Worm (Caenorhabditis elegans) whole organism, L4 larva: ENCODE data around the gene fbxb-76.
A peak's percentile ranks its signal among the peaks of the same experiment; 100 is the strongest.
"Not testable (repeated sequence)": the region's sequence is repeated elsewhere in the genome, so short reads cannot be mapped to it uniquely, and the experiment has no call there.

ENCODE experiments used
- F26F4.8 ChIP-seq: fragments of 200-800 bp; sonication (Bioruptor generic); conservative IDR thresholded peaks from 2 replicates; pipeline ENCODE4 v1.3.6; 2022; ENCODE audit warnings: missing genetic modification characterization, missing compliant biosample characterization
- F49E8.2 ChIP-seq: sonication (generic microtip); optimal IDR thresholded peaks from 2 replicates; lab custom pipeline; 2016; ENCODE audit warnings: missing compliant biosample characterization, mild to moderate bottlenecking, missing genetic modification characterization, borderline replicate concordance
- Y105C5A.15 ChIP-seq: fragments of 200-800 bp; sonication (Bioruptor generic); IDR thresholded peaks from 2 replicates; pipeline ENCODE4 v1.3.6; 2022; ENCODE audit warnings: missing genetic modification characterization, missing compliant biosample characterization
- Y48G9A.11 ChIP-seq: fragments of 200-800 bp; sonication (Bioruptor generic); IDR thresholded peaks from 2 replicates; pipeline ENCODE4 v1.3.6; 2022; ENCODE audit warnings: missing genetic modification reagents, missing genetic modification characterization, missing compliant biosample characterization
- arid-1 ChIP-seq: fragments of 200-800 bp; sonication (Bioruptor generic); conservative IDR thresholded peaks from 2 replicates; pipeline ENCODE4 v1.3.6; 2022; ENCODE audit warnings: missing genetic modification reagents, missing genetic modification characterization, missing compliant biosample characterization
- attf-4 ChIP-seq: sonication (generic microtip); optimal IDR thresholded peaks from 3 replicates; lab custom pipeline; 2017; ENCODE audit warnings: missing biosample characterization, missing genetic modification characterization
- ceh-28 ChIP-seq: fragments of 150-350 bp; optimal IDR thresholded peaks from 2 replicates; lab custom pipeline; 2014; ENCODE audit warnings: missing biosample characterization, missing genetic modification reagents, missing genetic modification characterization
- ceh-32 ChIP-seq: sonication (generic microtip); optimal IDR thresholded peaks from 2 replicates; lab custom pipeline; 2016; ENCODE audit warnings: mild to moderate bottlenecking, missing genetic modification characterization, missing compliant biosample characterization; ENCODE audit not compliant: poor library complexity
- ces-1 ChIP-seq: fragments of 150-350 bp; sonication (generic microtip); optimal IDR thresholded peaks from 4 replicates; lab custom pipeline; 2014; ENCODE audit warnings: missing biosample characterization, missing genetic modification reagents, missing genetic modification characterization
- ctbp-1 ChIP-seq: fragments of 200-800 bp; sonication (Bioruptor generic); IDR thresholded peaks from 2 replicates; pipeline ENCODE4 v1.3.6; 2022; ENCODE audit warnings: missing genetic modification reagents, missing genetic modification characterization, missing compliant biosample characterization
- daf-19 ChIP-seq: fragments of 200-800 bp; sonication (Bioruptor generic); conservative IDR thresholded peaks from 2 replicates; pipeline ENCODE4 v1.3.6; 2022; ENCODE audit warnings: missing genetic modification characterization, missing compliant biosample characterization
- dmd-8 ChIP-seq: fragments of 200-800 bp; sonication (Bioruptor generic); IDR thresholded peaks from 2 replicates; pipeline ENCODE4 v1.3.6; 2022; ENCODE audit warnings: missing genetic modification characterization, missing compliant biosample characterization
- gei-8 ChIP-seq: fragments of 200-800 bp; sonication (Bioruptor generic); optimal IDR thresholded peaks from 2 replicates; lab custom pipeline; 2018; ENCODE audit warnings: mild to moderate bottlenecking, missing genetic modification characterization, missing compliant biosample characterization
- lim-7 ChIP-seq: fragments of 200-800 bp; sonication (Bioruptor generic); IDR thresholded peaks from 2 replicates; pipeline ENCODE4 v1.3.6; 2022; ENCODE audit warnings: missing genetic modification characterization, missing compliant biosample characterization
- lin-15B ChIP-seq: fragments of 150-350 bp; sonication (generic microtip); optimal IDR thresholded peaks from 3 replicates; lab custom pipeline; 2014; ENCODE audit warnings: missing biosample characterization, missing genetic modification characterization
- lin-38 ChIP-seq: fragments of 200-800 bp; sonication (Bioruptor generic); IDR thresholded peaks from 2 replicates; pipeline ENCODE4 v1.3.6; 2022; ENCODE audit warnings: missing genetic modification reagents, missing genetic modification characterization, missing compliant biosample characterization
- mdl-1 ChIP-seq, 2 experiments: fragments of 150-350 bp in 1 of 2; sonication (generic microtip) in 1 of 2; optimal IDR thresholded peaks; 2 replicates each; lab custom pipeline; 2014 to 2017; ENCODE audit warnings: missing biosample characterization in 2 of 2, missing genetic modification characterization in 2 of 2
- mdt-29 ChIP-seq: fragments of 200-800 bp; sonication (Bioruptor generic); IDR thresholded peaks from 2 replicates; pipeline ENCODE4 v1.3.6; 2022; ENCODE audit warnings: missing genetic modification reagents, missing genetic modification characterization, missing compliant biosample characterization
- mep-1 ChIP-seq: fragments of 150-350 bp; sonication (generic microtip); optimal IDR thresholded peaks from 3 replicates; lab custom pipeline; 2014; ENCODE audit warnings: missing biosample characterization, missing genetic modification characterization
- mes-2 ChIP-seq: sonication (generic microtip); optimal IDR thresholded peaks from 2 replicates; lab custom pipeline; 2016; ENCODE audit warnings: missing genotype, mild to moderate bottlenecking, missing genetic modification characterization, missing compliant biosample characterization; ENCODE audit not compliant: poor library complexity, severe bottlenecking
- nhr-102 ChIP-seq: sonication (generic microtip); optimal IDR thresholded peaks from 2 replicates; lab custom pipeline; 2016; ENCODE audit warnings: mild to moderate bottlenecking, missing genetic modification characterization, moderate library complexity, missing compliant biosample characterization
- nhr-111 ChIP-seq: fragments of 200-800 bp; sonication (Bioruptor generic); optimal IDR thresholded peaks from 2 replicates; lab custom pipeline; 2018; ENCODE audit warnings: mild to moderate bottlenecking, missing genetic modification characterization, missing compliant biosample characterization
- nhr-6 ChIP-seq: fragments of 150-350 bp; optimal IDR thresholded peaks from 2 replicates; lab custom pipeline; 2014; ENCODE audit warnings: missing biosample characterization, missing genetic modification characterization
- nhr-77 ChIP-seq: fragments of 150-350 bp; optimal IDR thresholded peaks from 2 replicates; lab custom pipeline; 2014; ENCODE audit warnings: missing biosample characterization, missing genetic modification characterization
- pha-4 ChIP-seq, 2 experiments: fragments of 150-350 bp in 1 of 2; fragments of 200-800 bp in 1 of 2; sonication (Bioruptor generic) in 1 of 2; IDR thresholded peaks in 1 of 2; optimal IDR thresholded peaks in 1 of 2; 2 replicates each; pipeline versions ENCODE4 v1.3.6 to Lab custom; 2014 to 2022; ENCODE audit warnings: missing genetic modification characterization in 2 of 2, missing genetic modification reagents in 2 of 2, missing biosample characterization in 1 of 2, missing compliant biosample characterization in 1 of 2
- php-3 ChIP-seq: fragments of 200-800 bp; sonication (Bioruptor generic); IDR thresholded peaks from 2 replicates; pipeline ENCODE4 v1.3.6; 2022; ENCODE audit warnings: missing genetic modification reagents, missing genetic modification characterization, missing compliant biosample characterization
- skn-1 ChIP-seq: fragments of 150-350 bp; optimal IDR thresholded peaks from 2 replicates; lab custom pipeline; 2014; ENCODE audit warnings: missing biosample characterization, missing genetic modification characterization
- snpc-1.2 ChIP-seq: fragments of 200-800 bp; sonication (Bioruptor generic); IDR thresholded peaks from 2 replicates; pipeline ENCODE4 v1.3.6; 2022; ENCODE audit warnings: missing genetic modification reagents, missing genetic modification characterization, missing compliant biosample characterization
- tra-1 ChIP-seq: fragments of 200-800 bp; sonication (Bioruptor generic); IDR thresholded peaks from 2 replicates; pipeline ENCODE4 v1.3.6; 2022; ENCODE audit warnings: missing genetic modification reagents, missing genetic modification characterization, missing compliant biosample characterization
- unc-130 ChIP-seq: sonication (generic microtip); optimal IDR thresholded peaks from 2 replicates; lab custom pipeline; 2016; ENCODE audit warnings: missing genetic modification reagents, missing genetic modification characterization, missing compliant biosample characterization
- unc-62 ChIP-seq, 3 experiments: fragments of 150-350 bp in 1 of 3; sonication (generic microtip); optimal IDR thresholded peaks in 2 of 3; peaks in 1 of 3; 1 replicate in 1 of 3; 2 replicates in 2 of 3; lab custom pipeline; 2014 to 2017; ENCODE audit warnings: missing biosample characterization in 3 of 3, missing genetic modification characterization in 3 of 3, missing genetic modification reagents in 3 of 3, missing genotype in 1 of 3

fbxb-76 gene

DNA sequence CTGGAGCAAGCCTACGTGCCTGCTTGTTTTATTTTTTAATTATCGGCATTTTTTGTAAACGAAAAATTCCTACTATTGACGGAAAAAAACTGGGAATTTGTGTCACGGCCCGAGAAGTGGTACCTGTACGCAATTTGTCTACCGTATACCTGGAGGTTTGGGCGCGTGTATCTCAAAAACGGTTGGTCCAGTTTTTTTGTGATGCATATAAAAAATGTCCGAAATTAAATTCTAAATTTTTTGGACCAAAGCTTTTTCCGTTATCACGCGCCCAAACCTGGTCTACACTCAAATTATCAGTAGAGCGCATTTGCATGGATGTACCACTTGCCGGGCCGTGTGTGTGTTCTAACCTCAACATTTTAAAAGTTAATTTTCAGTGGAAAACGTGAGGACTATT, 37.6 kb upstream of the fbxb-76 start, which contains the start of gene F22B3.5:
F22B3.5 (minus strand) TSS at position 101 of the 400 bp plus-strand sequence.
- not testable (repeated sequence) for TF ChIP-seq nhr-77, nhr-102, mep-1 (tag; lab: Kevin White, UChicago)
- TF ChIP-seq, all 104 proteins: peak for 0; not testable (repeated sequence) for 104

- TF ChIP-seq unc-130 (no peak), unc-62 (GFP tag; optimal IDR thresholded peaks at IDR 0.05 in 1 of 2; lab: Kevin White, UChicago) (peak in 1 of 2 experiments; percentile 59), unc-62 (tag; optimal IDR thresholded peaks at IDR 0.05; lab: Kevin White, UChicago) (no peak)
- TF ChIP-seq, all 104 proteins: peak for 1
Measured at ce11 chrIV:11414920-11415319, 35.8 kb upstream of the fbxb-76 start, which contains the start of gene F22B3.10. TSS of gene F22B3.10 (minus strand) at chrIV:11415020.

ce11 chrIV:11410084-11410483, 30.9 kb upstream of the fbxb-76 start, which contains the start of gene gfat-2:
TSS of gene gfat-2 (plus strand) at chrIV:11410228.
- peak; percentile 10 for TF ChIP-seq unc-130
- no peak for TF ChIP-seq lin-15B
- TF ChIP-seq nhr-102 (tag; lab: Kevin White, UChicago): no peak

ce11 chrIV:11406744-11407690, 27.9 kb upstream of the fbxb-76 start, which contains the start of the genes his-63 and his-64:
TSS of gene his-63 (minus strand) at chrIV:11406861.
TSS of gene his-64 (plus strand) at chrIV:11407116.
- TF ChIP-seq snpc-1.2 (peak; percentile 78), lim-7 (peak; percentile 32; the same call in 1 of the 2 replicates), F49E8.2 (peak; percentile 25), Y48G9A.11 (GFP tag; lab: Robert Waterston, UW) (peak; percentile 74), lin-38 (GFP tag; lab: Robert Waterston, UW) (peak; percentile 55; the same call in 1 of the 2 replicates), Y105C5A.15 (GFP tag; lab: Robert Waterston, UW) (0 out of 2 replicates have a peak, but pooled peaks have one; percentile 49), F26F4.8 (GFP tag; lab: Robert Waterston, UW) (0 out of 2 replicates have a peak, but pooled peaks have one; percentile 56), pha-4 (GFP tag; IDR thresholded peaks at IDR 0.05; lab: Robert Waterston, UW) (0 out of 2 replicates have a peak, but pooled peaks have one; percentile 8), ctbp-1 (0 out of 2 replicates have a peak, but pooled peaks have one; percentile 17), mes-2 (peak; percentile 45), nhr-6 (tag; lab: Kevin White, UChicago) (peak; percentile 12)
- TF ChIP-seq pha-4 (tag; optimal IDR thresholded peaks at IDR 0.05; lab: Kevin White, UChicago): not testable (repeated sequence)

ce11 chrIV:11406127-11406526, 27.0 kb upstream of the fbxb-76 start:
- TF ChIP-seq snpc-1.2: peak; percentile 50; the same call in 1 of the 2 replicates
- TF ChIP-seq dmd-8 (GFP tag; lab: Robert Waterston, UW): 0 out of 2 replicates have a peak, but pooled peaks have one; percentile 7
- TF ChIP-seq arid-1: 0 out of 2 replicates have a peak, but pooled peaks have one; percentile 17
- TF ChIP-seq lin-38 (GFP tag; lab: Robert Waterston, UW): peak; percentile 33; the same call in 1 of the 2 replicates
- TF ChIP-seq, all 104 proteins: peak for 4; not testable (repeated sequence) for 100

DNA sequence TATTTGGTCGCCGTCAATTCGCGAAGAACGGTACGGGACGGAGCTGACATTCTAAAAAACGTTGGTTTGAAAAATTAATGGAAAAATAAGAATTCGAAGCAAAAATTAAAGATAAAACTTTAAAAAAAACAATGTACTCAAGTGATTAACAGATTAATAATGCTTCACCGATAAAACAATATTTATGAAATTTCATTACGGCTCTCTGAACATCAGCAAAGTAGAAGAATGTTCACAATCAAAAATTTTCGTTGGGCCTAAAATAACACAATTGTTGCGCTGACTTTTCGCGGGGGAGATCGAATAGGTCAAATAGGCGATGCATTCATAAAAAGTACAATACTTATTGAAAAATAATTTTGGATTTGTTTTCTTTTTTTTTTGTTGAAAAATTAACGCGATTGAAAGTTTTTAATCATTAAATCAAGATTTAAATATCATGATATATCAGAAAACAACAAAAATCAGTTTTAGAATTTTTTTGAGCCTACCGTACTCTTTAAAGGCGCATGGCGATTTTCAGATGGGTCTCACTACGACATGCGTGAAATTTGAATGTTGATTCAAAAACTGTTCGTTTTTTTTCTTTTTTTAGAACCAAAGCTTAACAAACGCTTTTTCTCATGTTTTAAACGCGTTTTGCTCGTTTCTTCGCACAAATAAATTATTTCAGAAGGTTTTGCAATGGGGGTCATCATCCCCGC, 24.3 kb upstream of the fbxb-76 start, which contains the start of the genes memi-3 and cyp-31A2:
memi-3 (minus strand) TSS at position 51 of the 704 bp plus-strand sequence.
cyp-31A2 (plus strand) TSS at position 674 of the 704 bp plus-strand sequence.
- no peak for TF ChIP-seq Y48G9A.11 (GFP tag; lab: Robert Waterston, UW)
- TF ChIP-seq arid-1: no peak
- peak; percentile 11 for TF ChIP-seq unc-130
- no peak for TF ChIP-seq F49E8.2
- TF ChIP-seq unc-62 (GFP tag; optimal IDR thresholded peaks at IDR 0.05 in 1 of 2; lab: Kevin White, UChicago): peak in 1 of 2 experiments; percentile 34
- no peak for TF ChIP-seq unc-62 (tag; optimal IDR thresholded peaks at IDR 0.05; lab: Kevin White, UChicago)

ce11 chrIV:11401482-11401881, 22.3 kb upstream of the fbxb-76 start:
- TF ChIP-seq gei-8 (GFP tag; lab: Kevin White, UChicago): no peak
- no peak for TF ChIP-seq attf-4 (tag; lab: Kevin White, UChicago)
- TF ChIP-seq daf-19 (GFP tag; lab: Robert Waterston, UW): peak; percentile 68
- TF ChIP-seq pha-4 (GFP tag; IDR thresholded peaks at IDR 0.05; lab: Robert Waterston, UW): 0 out of 2 replicates have a peak, but pooled peaks have one; percentile 26
- TF ChIP-seq pha-4 (tag; optimal IDR thresholded peaks at IDR 0.05; lab: Kevin White, UChicago): no peak
- TF ChIP-seq mdt-29 (GFP tag; lab: Robert Waterston, UW): no peak
- TF ChIP-seq tra-1 (GFP tag; lab: Robert Waterston, UW): no peak
- TF ChIP-seq nhr-111 (GFP tag; lab: Kevin White, UChicago): no peak
- no peak for TF ChIP-seq ceh-28 (tag; lab: Kevin White, UChicago)
- no peak for TF ChIP-seq ceh-32 (tag; lab: Kevin White, UChicago)
- TF ChIP-seq Y105C5A.15 (GFP tag; lab: Robert Waterston, UW): no peak
- no peak for TF ChIP-seq php-3 (GFP tag; lab: Robert Waterston, UW)
- TF ChIP-seq ces-1: no peak
- no peak for TF ChIP-seq skn-1 (tag; lab: Kevin White, UChicago)
- no peak for TF ChIP-seq mdl-1 (tag; optimal IDR thresholded peaks at IDR 0.05; lab: Kevin White, UChicago)
